Worm (Caenorhabditis elegans): ENCODE data around the gene C23G10.5.

DNA sequence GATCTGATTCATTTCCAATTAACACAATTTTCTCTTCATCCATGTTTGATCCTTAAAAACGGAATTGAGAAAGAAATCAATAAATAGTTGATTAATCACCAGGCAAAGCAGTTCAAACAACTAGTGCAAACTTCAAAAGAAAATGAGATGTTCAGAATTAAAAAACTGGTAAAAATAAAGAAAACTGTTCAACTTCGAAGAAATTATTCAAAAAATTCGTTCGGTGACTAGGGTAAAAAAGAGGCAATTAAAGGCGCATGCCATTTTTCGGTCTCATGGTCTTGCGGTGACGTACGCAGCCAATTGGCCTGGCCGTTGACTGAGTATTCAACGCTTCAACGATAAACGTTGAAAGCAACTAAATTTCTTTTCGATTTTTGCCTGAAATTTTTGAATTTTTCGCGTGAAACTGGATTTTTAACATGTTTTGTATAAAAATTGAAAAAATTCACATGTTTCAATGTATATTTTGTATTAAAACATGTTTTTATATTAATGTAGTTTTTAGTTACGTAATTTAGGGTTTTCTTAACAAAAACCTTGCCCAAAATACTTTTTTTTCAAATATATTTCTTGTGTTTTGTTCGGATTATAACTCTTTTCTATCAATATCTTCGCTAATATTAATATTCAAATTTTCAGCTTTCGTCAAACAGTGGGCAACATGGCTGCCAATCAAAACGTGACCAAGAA lies 15.4 kb downstream of the C23G10.5 start, which contains the start of the genes sna-3 and rps-3:
- TF ChIP-seq W03F9.2 (tag; optimal IDR thresholded peaks at IDR 0.05) (peak; percentile 90), him-1 (tag; optimal IDR thresholded peaks at IDR 0.05) (no peak), dao-5 (tag; optimal IDR thresholded peaks at IDR 0.05) (no peak)
